Worm (Caenorhabditis elegans): ENCODE results near the gene T11B7.1.
A peak's percentile ranks its signal among the peaks of the same experiment; 100 is the strongest.

DNA sequence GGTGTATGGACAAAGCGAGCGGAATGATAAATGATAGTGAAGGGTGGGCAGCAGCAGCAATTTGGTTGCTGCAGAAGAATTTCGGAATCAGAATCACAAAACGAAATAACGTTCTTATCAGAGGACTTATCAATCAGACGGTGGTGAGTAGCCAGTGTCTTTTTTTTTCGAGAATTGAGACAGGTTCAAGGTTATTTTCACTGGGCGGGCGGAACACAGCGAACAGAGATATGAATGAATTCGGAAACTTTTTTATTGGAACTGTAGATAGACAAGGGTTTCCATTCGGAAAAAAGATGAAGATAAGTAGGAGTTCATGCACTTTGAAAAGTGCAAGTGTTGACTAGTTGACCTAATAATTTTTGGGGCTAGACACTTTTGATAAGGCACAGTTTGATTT is 47.3 kb upstream of the T11B7.1 start:
- TF ChIP-seq lir-3 (tag; optimal IDR thresholded peaks at IDR 0.05; ENCODE audit: poor library complexity), result no peak
- no peak for TF ChIP-seq ztf-11 (tag; optimal IDR thresholded peaks at IDR 0.05)
- TF ChIP-seq irx-1 (tag; optimal IDR thresholded peaks at IDR 0.05), result no peak
- no peak for TF ChIP-seq nhr-77 (tag; optimal IDR thresholded peaks at IDR 0.05)
- no peak for TF ChIP-seq lin-15B (tag; optimal IDR thresholded peaks at IDR 0.05)
- no peak for TF ChIP-seq rnt-1 (tag; optimal IDR thresholded peaks at IDR 0.05)
- TF ChIP-seq aly-2 (tag; optimal IDR thresholded peaks at IDR 0.05), result no peak
- TF ChIP-seq egl-13 (tag; optimal IDR thresholded peaks at IDR 0.05), result no peak
- no peak for TF ChIP-seq fkh-10 (GFP tag; optimal IDR thresholded peaks at IDR 0.05)
- no peak for TF ChIP-seq efl-1 (optimal IDR thresholded peaks at IDR 0.05)
- peak in 1 of 2 experiments; percentile 17 for TF ChIP-seq efl-1 (GFP tag; optimal IDR thresholded peaks at IDR 0.05 in 1 of 2)
